Worm (Caenorhabditis elegans): Measurements from ENCODE around the gene C46G7.2.
A peak's percentile ranks its signal among the peaks of the same experiment; 100 is the strongest.

C46G7.2 gene

ce11 chrIV:6059702-6060101 is 44.7 kb downstream of the C46G7.2 start:
- no peak for TF ChIP-seq F16B12.6 (tag; optimal IDR thresholded peaks at IDR 0.05)
- TF ChIP-seq mdl-1 (tag; optimal IDR thresholded peaks at IDR 0.05), result no peak
- TF ChIP-seq nhr-71 (tag; optimal IDR thresholded peaks at IDR 0.05), result no peak
- TF ChIP-seq nhr-85 (tag), result no peak
- TF ChIP-seq tlp-1 (tag; optimal IDR thresholded peaks at IDR 0.05), result no peak
- no peak for TF ChIP-seq nhr-76 (tag; optimal IDR thresholded peaks at IDR 0.05)
- no peak for TF ChIP-seq efl-1 (optimal IDR thresholded peaks at IDR 0.05)
- no peak for TF ChIP-seq efl-1 (GFP tag; optimal IDR thresholded peaks at IDR 0.05 in 1 of 2)
- TF ChIP-seq swsn-7 (tag; optimal IDR thresholded peaks at IDR 0.05), result no peak
- TF ChIP-seq isw-1 (GFP tag; IDR thresholded peaks at IDR 0.05), result no peak

- TF ChIP-seq nhr-47 (tag; optimal IDR thresholded peaks at IDR 0.05) (peak; percentile 6), ets-5 (GFP tag; IDR thresholded peaks at IDR 0.05) (no peak), unc-62 (GFP tag; optimal IDR thresholded peaks at IDR 0.05) (no peak), lsy-2 (tag; optimal IDR thresholded peaks at IDR 0.05) (peak in 1 of 2 experiments; percentile 33), mep-1 (tag; optimal IDR thresholded peaks at IDR 0.05) (peak; percentile 28), nhr-71 (tag; optimal IDR thresholded peaks at IDR 0.05) (peak; percentile 32), lin-14 (GFP tag; optimal IDR thresholded peaks at IDR 0.05) (peak; percentile 85), lin-39 (tag; optimal IDR thresholded peaks at IDR 0.05) (no peak), ces-1 (GFP tag; optimal IDR thresholded peaks at IDR 0.05) (peak; percentile 74), fkh-10 (GFP tag; optimal IDR thresholded peaks at IDR 0.05) (peak; percentile 79), nhr-237 (tag; optimal IDR thresholded peaks at IDR 0.05) (no peak), efl-1 (optimal IDR thresholded peaks at IDR 0.05) (no peak), efl-1 (GFP tag; optimal IDR thresholded peaks at IDR 0.05 in 1 of 2) (peak in 1 of 2 experiments; percentile 35)
Observed at ce11 chrIV:6060912-6061311, 45.9 kb downstream of the C46G7.2 start.

DNA sequence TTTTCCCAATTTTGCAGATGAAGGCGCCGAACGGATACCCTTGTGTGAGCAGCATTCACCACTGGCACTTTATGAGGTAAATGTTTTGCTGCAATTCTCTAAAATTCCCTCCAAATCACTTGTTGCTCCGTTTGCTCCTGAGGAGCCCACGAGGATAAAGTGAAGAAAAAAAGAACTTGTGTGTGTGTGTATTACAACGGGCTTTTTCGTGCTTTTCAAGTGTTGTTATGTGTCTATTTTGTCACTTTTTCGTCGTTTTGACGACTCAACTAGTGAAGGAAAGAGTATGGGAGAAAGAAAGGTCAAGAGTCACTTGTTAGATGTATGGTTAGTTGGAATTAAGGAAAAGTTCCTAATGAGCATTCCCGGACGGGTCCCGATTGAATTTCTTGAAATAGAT is 47.1 kb downstream of the C46G7.2 start:
- TF ChIP-seq grh-1 (GFP tag; IDR thresholded peaks at IDR 0.05), result no peak
- peak; percentile 10 for TF ChIP-seq lin-14 (GFP tag; optimal IDR thresholded peaks at IDR 0.05)
- no peak for TF ChIP-seq nhr-11 (tag; optimal IDR thresholded peaks at IDR 0.05)
- TF ChIP-seq nhr-90 (tag; optimal IDR thresholded peaks at IDR 0.05; ENCODE audit: poor library complexity), result no peak

ce11 chrIV:6064657-6065056 is 49.7 kb downstream of the C46G7.2 start:
- TF ChIP-seq nhr-19 (GFP tag; conservative IDR thresholded peaks at IDR 0.05), result no peak
- peak in 1 of 2 experiments; percentile 56 for TF ChIP-seq lsy-2 (tag; optimal IDR thresholded peaks at IDR 0.05)

- TF ChIP-seq pax-3 (tag; optimal IDR thresholded peaks at IDR 0.05) (no peak), unc-30 (tag; optimal IDR thresholded peaks at IDR 0.05) (no peak), nhr-85 (tag) (peak; percentile 28), C04F5.9 (tag; optimal IDR thresholded peaks at IDR 0.05) (no peak), fkh-10 (GFP tag; optimal IDR thresholded peaks at IDR 0.05) (peak; percentile 94), lin-14 (GFP tag; optimal IDR thresholded peaks at IDR 0.05) (peak; percentile 52)
Observed at ce11 chrIV:6065186-6065585, 50.2 kb downstream of the C46G7.2 start.
